Worm (Caenorhabditis elegans): ENCODE data around the gene M28.8.

ce11 chrII:10680130-10680529, 52.1 kb downstream of the M28.8 start:
- TF ChIP-seq nhr-28 (tag; optimal IDR thresholded peaks at IDR 0.05) (no peak), snpc-4 (tag; optimal IDR thresholded peaks at IDR 0.05) (no peak), zip-11 (GFP tag; IDR thresholded peaks at IDR 0.05) (no peak), ztf-11 (tag; optimal IDR thresholded peaks at IDR 0.05) (no peak), egl-43 (GFP tag; IDR thresholded peaks at IDR 0.05) (no peak), nhr-237 (tag; optimal IDR thresholded peaks at IDR 0.05) (no peak), ZK337.2 (GFP tag; IDR thresholded peaks at IDR 0.05) (no peak), ces-1 (GFP tag; optimal IDR thresholded peaks at IDR 0.05) (no peak), unc-39 (tag; optimal IDR thresholded peaks at IDR 0.05) (no peak)
